Worm (Caenorhabditis elegans) whole organism, L1 larva: Measurements from ENCODE around the gene nipi-4.
A peak's percentile ranks its signal among the peaks of the same experiment; 100 is the strongest.

Experiments used
- C04F5.9 ChIP-seq: sonication (generic microtip); optimal IDR thresholded peaks from 2 replicates; lab custom pipeline; 2016; ENCODE audit warnings: missing genetic modification characterization, missing compliant biosample characterization
- C16A3.4 ChIP-seq: fragments of 150-350 bp; optimal IDR thresholded peaks from 2 replicates; lab custom pipeline; 2014; ENCODE audit warnings: missing biosample characterization, missing genetic modification characterization
- ama-1 ChIP-seq: fragments of 150-350 bp; optimal IDR thresholded peaks from 2 replicates; lab custom pipeline; 2014
- blmp-1 ChIP-seq: fragments of 150-350 bp; optimal IDR thresholded peaks from 2 replicates; lab custom pipeline; 2014; ENCODE audit warnings: missing biosample characterization, missing genetic modification characterization
- ceh-82 ChIP-seq, 3 experiments: fragments of 150-350 bp in 1 of 3; sonication (generic microtip) in 2 of 3; optimal IDR thresholded peaks; 2 replicates each; lab custom pipeline; 2014 to 2017; ENCODE audit warnings: missing biosample characterization in 3 of 3, missing genetic modification characterization in 3 of 3
- dpl-1 ChIP-seq, 3 experiments: fragments of 150-350 bp in 2 of 3; sonication (generic microtip) in 1 of 3; optimal IDR thresholded peaks; 2 replicates each; lab custom pipeline; 2014 to 2017; ENCODE audit warnings: missing biosample characterization in 3 of 3, missing genetic modification characterization in 3 of 3, missing genetic modification reagents in 3 of 3
- dsc-1 ChIP-seq: sonication (generic microtip); optimal IDR thresholded peaks from 2 replicates; lab custom pipeline; 2016; ENCODE audit warnings: mild to moderate bottlenecking, missing genetic modification characterization, missing compliant biosample characterization
- efl-1 ChIP-seq, 4 experiments: fragments of 150-350 bp; optimal IDR thresholded peaks in 3 of 4; peaks in 1 of 4; 1 replicate in 1 of 4; 2 replicates in 3 of 4; lab custom pipeline; 2014; ENCODE audit warnings: missing biosample characterization in 2 of 4, missing genetic modification characterization in 2 of 4, missing genetic modification reagents in 2 of 4
- efl-3 ChIP-seq: fragments of 200-800 bp; sonication (Bioruptor generic); optimal IDR thresholded peaks from 2 replicates; lab custom pipeline; 2018; ENCODE audit warnings: mild to moderate bottlenecking, missing genetic modification characterization, missing compliant biosample characterization
- elt-3 ChIP-seq, 6 experiments: fragments of 150-350 bp in 1 of 6; sonication (generic microtip); optimal IDR thresholded peaks; 2 replicates each; lab custom pipeline; 2017 to 2018; ENCODE audit warnings: missing biosample characterization in 6 of 6, missing genetic modification characterization in 6 of 6, inconsistent platforms in 1 of 6
- ets-5 ChIP-seq: fragments of 200-800 bp; sonication (Bioruptor generic); IDR thresholded peaks from 2 replicates; pipeline ENCODE4 v1.3.6; 2022; ENCODE audit warnings: missing genetic modification characterization, missing compliant biosample characterization
- fkh-10 ChIP-seq: sonication (generic microtip); optimal IDR thresholded peaks from 2 replicates; lab custom pipeline; 2017; ENCODE audit warnings: missing biosample characterization, missing genetic modification reagents, missing genetic modification characterization
- fkh-4 ChIP-seq: sonication (generic microtip); optimal IDR thresholded peaks from 2 replicates; lab custom pipeline; 2016; ENCODE audit warnings: missing compliant biosample characterization, missing genetic modification characterization, borderline replicate concordance
- fkh-8 ChIP-seq: sonication (generic microtip); optimal IDR thresholded peaks from 2 replicates; lab custom pipeline; 2016; ENCODE audit warnings: mild to moderate bottlenecking, missing genetic modification characterization, missing compliant biosample characterization
- grh-1 ChIP-seq: fragments of 200-800 bp; sonication (Bioruptor generic); IDR thresholded peaks from 2 replicates; pipeline ENCODE4 v1.3.6; 2022; ENCODE audit warnings: missing genetic modification reagents, missing genetic modification characterization, missing compliant biosample characterization
- hlh-17 ChIP-seq: fragments of 200-800 bp; sonication (Bioruptor generic); optimal IDR thresholded peaks from 2 replicates; lab custom pipeline; 2018; ENCODE audit warnings: missing genetic modification characterization, mild to moderate bottlenecking, missing compliant biosample characterization, moderate library complexity, borderline replicate concordance
- hlh-4 ChIP-seq: sonication (generic microtip); optimal IDR thresholded peaks from 2 replicates; lab custom pipeline; 2016; ENCODE audit warnings: mild to moderate bottlenecking, missing genetic modification characterization, missing compliant biosample characterization
- isw-1 ChIP-seq: fragments of 200-800 bp; sonication (Bioruptor generic); IDR thresholded peaks from 2 replicates; pipeline ENCODE4 v1.3.6; 2022; ENCODE audit warnings: missing genetic modification characterization, missing compliant biosample characterization
- jun-1 ChIP-seq: fragments of 150-350 bp; optimal IDR thresholded peaks from 2 replicates; lab custom pipeline; 2014; ENCODE audit warnings: missing biosample characterization, missing genetic modification reagents, missing genetic modification characterization
- lin-14 ChIP-seq: fragments of 200-800 bp; sonication (Bioruptor generic); optimal IDR thresholded peaks from 2 replicates; lab custom pipeline; 2018; ENCODE audit warnings: mild to moderate bottlenecking, missing genetic modification characterization, moderate library complexity, missing compliant biosample characterization
- lin-15B ChIP-seq: fragments of 150-350 bp; sonication (generic microtip); optimal IDR thresholded peaks from 3 replicates; lab custom pipeline; 2014; ENCODE audit warnings: missing biosample characterization, missing genetic modification characterization
- lin-35 ChIP-seq, 2 experiments: fragments of 150-350 bp; optimal IDR thresholded peaks; 2 replicates each; lab custom pipeline; 2014; ENCODE audit warnings: missing biosample characterization in 2 of 2, missing genetic modification characterization in 2 of 2, missing genetic modification reagents in 2 of 2
- lsy-2 ChIP-seq, 2 experiments: fragments of 150-350 bp; optimal IDR thresholded peaks; 2 replicates each; lab custom pipeline; 2014; ENCODE audit warnings: missing biosample characterization in 2 of 2, missing genetic modification characterization in 2 of 2
- mab-9 ChIP-seq: fragments of 200-800 bp; sonication (Bioruptor generic); IDR thresholded peaks from 2 replicates; pipeline ENCODE4 v1.3.6; 2022; ENCODE audit warnings: missing genetic modification reagents, missing genetic modification characterization, missing compliant biosample characterization
- mdl-1 ChIP-seq, 2 experiments: fragments of 150-350 bp; optimal IDR thresholded peaks; 2 replicates each; lab custom pipeline; 2014 to 2017; ENCODE audit warnings: missing biosample characterization in 2 of 2, missing genetic modification characterization in 2 of 2, inconsistent platforms in 1 of 2
- mep-1 ChIP-seq: fragments of 150-350 bp; optimal IDR thresholded peaks from 2 replicates; lab custom pipeline; 2014; ENCODE audit warnings: missing biosample characterization, missing genetic modification characterization
- nhr-12 ChIP-seq: sonication (generic microtip); optimal IDR thresholded peaks from 2 replicates; lab custom pipeline; 2017; ENCODE audit warnings: missing biosample characterization, missing genetic modification characterization
- nhr-19 ChIP-seq: fragments of 200-800 bp; sonication (Bioruptor generic); conservative IDR thresholded peaks from 2 replicates; pipeline ENCODE4 v1.3.6; 2022; ENCODE audit warnings: missing genetic modification characterization, missing compliant biosample characterization
- nhr-20 ChIP-seq: sonication (generic microtip); optimal IDR thresholded peaks from 2 replicates; lab custom pipeline; 2016; ENCODE audit warnings: mild to moderate bottlenecking, missing genetic modification characterization, missing compliant biosample characterization
- nhr-28 ChIP-seq: fragments of 150-350 bp; optimal IDR thresholded peaks from 2 replicates; lab custom pipeline; 2014; ENCODE audit warnings: missing biosample characterization, missing genetic modification characterization
- nhr-47 ChIP-seq: sonication (generic microtip); optimal IDR thresholded peaks from 2 replicates; lab custom pipeline; 2016; ENCODE audit warnings: mild to moderate bottlenecking, missing genetic modification characterization, moderate library complexity, missing compliant biosample characterization
- nhr-71 ChIP-seq: sonication (generic microtip); optimal IDR thresholded peaks from 2 replicates; lab custom pipeline; 2016; ENCODE audit warnings: mild to moderate bottlenecking, missing genetic modification characterization, moderate library complexity, missing compliant biosample characterization
- nhr-76 ChIP-seq: sonication (generic microtip); optimal IDR thresholded peaks from 2 replicates; lab custom pipeline; 2017; ENCODE audit warnings: missing biosample characterization, missing genetic modification characterization
- nhr-77 ChIP-seq: fragments of 150-350 bp; optimal IDR thresholded peaks from 2 replicates; lab custom pipeline; 2014; ENCODE audit warnings: missing biosample characterization, missing genetic modification characterization
- nhr-85 ChIP-seq: sonication (generic microtip); peaks from one replicate; lab custom pipeline; 2016; ENCODE audit warnings: missing genetic modification characterization, inconsistent platforms, missing compliant biosample characterization
- pax-3 ChIP-seq: fragments of 200-800 bp; sonication (Bioruptor generic); optimal IDR thresholded peaks from 2 replicates; lab custom pipeline; 2018; ENCODE audit warnings: mild to moderate bottlenecking, missing genetic modification characterization, moderate library complexity, missing compliant biosample characterization
- rnt-1 ChIP-seq: sonication (generic microtip); optimal IDR thresholded peaks from 2 replicates; lab custom pipeline; 2016; ENCODE audit warnings: mild to moderate bottlenecking, missing genetic modification characterization, moderate library complexity, missing compliant biosample characterization
- snu-23 ChIP-seq: sonication (generic microtip); optimal IDR thresholded peaks from 2 replicates; lab custom pipeline; 2016; ENCODE audit warnings: missing genetic modification characterization, missing compliant biosample characterization
- sptf-1 ChIP-seq: fragments of 150-350 bp; optimal IDR thresholded peaks from 2 replicates; lab custom pipeline; 2014; ENCODE audit warnings: missing biosample characterization, missing genetic modification characterization
- tbx-2 ChIP-seq: sonication (generic microtip); optimal IDR thresholded peaks from 2 replicates; lab custom pipeline; 2016; ENCODE audit warnings: missing genetic modification characterization, missing compliant biosample characterization
- tlp-1 ChIP-seq: fragments of 150-350 bp; optimal IDR thresholded peaks from 2 replicates; lab custom pipeline; 2014; ENCODE audit warnings: missing biosample characterization, missing genetic modification characterization
- unc-30 ChIP-seq: sonication (generic microtip); optimal IDR thresholded peaks from 2 replicates; lab custom pipeline; 2017; ENCODE audit warnings: missing biosample characterization, missing genetic modification characterization
- unc-62 ChIP-seq: fragments of 150-350 bp; optimal IDR thresholded peaks from 2 replicates; lab custom pipeline; 2014; ENCODE audit warnings: missing biosample characterization, missing genetic modification reagents, missing genetic modification characterization
- unc-86 ChIP-seq: sonication (generic microtip); optimal IDR thresholded peaks from 2 replicates; lab custom pipeline; 2016; ENCODE audit warnings: missing genetic modification characterization, missing compliant biosample characterization
- unc-98 ChIP-seq: fragments of 200-800 bp; sonication (Bioruptor generic); IDR thresholded peaks from 2 replicates; pipeline ENCODE4 v1.3.6; 2022; ENCODE audit warnings: missing genetic modification characterization, missing compliant biosample characterization
- xbp-1 ChIP-seq: sonication (generic microtip); optimal IDR thresholded peaks from 2 replicates; lab custom pipeline; 2016; ENCODE audit warnings: missing genetic modification characterization, missing compliant biosample characterization
- ztf-11 ChIP-seq, 2 experiments: sonication (generic microtip); optimal IDR thresholded peaks; 2 replicates each; lab custom pipeline; 2016 to 2017; ENCODE audit warnings: missing genetic modification characterization in 2 of 2, missing biosample characterization in 1 of 2, missing compliant biosample characterization in 1 of 2
- ztf-4 ChIP-seq: fragments of 150-350 bp; optimal IDR thresholded peaks from 2 replicates; lab custom pipeline; 2014; ENCODE audit warnings: missing biosample characterization, missing genetic modification characterization

nipi-4 gene

ce11 chrV:7878411-7878964 lies 7.9 kb upstream of the nipi-4 start, which contains the start of gene F40A3.2:
Gene F40A3.2 (plus strand): TSS chrV:7878914.
- TF ChIP-seq mdl-1 (tag; optimal IDR thresholded peaks at IDR 0.05; lab: Kevin White, UChicago) (no peak), mab-9 (GFP tag; lab: Robert Waterston, UW) (no peak), hlh-4 (no peak), efl-3 (GFP tag; lab: Kevin White, UChicago) (no peak), nhr-20 (tag; lab: Kevin White, UChicago) (peak; percentile 31), ztf-11 (tag; optimal IDR thresholded peaks at IDR 0.05; lab: Kevin White, UChicago) (no peak), snu-23 (GFP tag; lab: Kevin White, UChicago) (peak; percentile 31), dpl-1 (GFP tag; optimal IDR thresholded peaks at IDR 0.05; lab: Kevin White, UChicago) (no peak), elt-3 (tag; optimal IDR thresholded peaks at IDR 0.05; lab: Kevin White, UChicago) (peak in 5 of 6 experiments; percentile 21 to 75 (median 49)), unc-30 (tag; lab: Kevin White, UChicago) (no peak), tbx-2 (tag; lab: Kevin White, UChicago) (no peak), lin-35 (GFP tag; optimal IDR thresholded peaks at IDR 0.05; lab: Kevin White, UChicago) (peak in 1 of 2 experiments; percentile 12), tlp-1 (tag; lab: Kevin White, UChicago) (no peak), xbp-1 (no peak), lsy-2 (tag; optimal IDR thresholded peaks at IDR 0.05; lab: Kevin White, UChicago) (peak in 1 of 2 experiments; percentile 22), lin-14 (GFP tag; lab: Kevin White, UChicago) (peak; percentile 33), blmp-1 (tag; lab: Kevin White, UChicago) (peak; percentile 73), nhr-85 (tag; lab: Kevin White, UChicago) (peak; percentile 85), nhr-28 (tag; lab: Kevin White, UChicago) (no peak), ztf-4 (no peak), nhr-19 (GFP tag; lab: Robert Waterston, UW) (no peak)

DNA sequence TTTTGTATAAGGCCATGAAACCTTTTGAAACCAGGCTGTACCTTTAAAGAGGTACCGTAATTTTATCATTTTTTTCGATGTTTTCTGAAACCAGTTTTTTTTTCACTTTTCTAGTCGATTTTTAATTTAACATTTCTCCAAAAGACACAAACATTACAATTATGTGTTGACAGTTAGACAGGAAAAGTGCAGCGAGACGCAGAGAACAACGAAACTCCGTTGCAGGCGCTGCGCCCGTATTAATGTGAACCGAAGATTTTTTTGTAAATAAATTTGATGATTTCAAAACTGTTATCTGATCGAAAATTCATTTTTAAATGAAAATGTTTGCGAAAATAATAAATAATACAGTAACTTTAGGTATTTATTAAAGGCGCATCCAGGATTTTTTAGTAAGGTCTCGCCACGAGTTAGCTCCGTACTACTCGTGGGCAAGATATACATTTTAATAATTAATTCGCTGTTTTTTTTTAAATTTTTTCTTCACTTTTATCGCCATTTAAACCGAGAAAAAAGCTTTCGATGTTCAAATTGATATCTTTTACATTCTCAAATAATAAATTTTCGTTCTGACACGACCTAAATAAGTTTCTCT lies 6.4 kb upstream of the nipi-4 start, which contains the start of gene F40A3.3:
F40A3.3 (plus strand) TSS at position 564 of the 595 bp plus-strand sequence.
- no peak for TF ChIP-seq dsc-1
- TF ChIP-seq elt-3 (tag; optimal IDR thresholded peaks at IDR 0.05; lab: Kevin White, UChicago) = no peak
- no peak for TF ChIP-seq nhr-12 (tag; lab: Kevin White, UChicago)
- TF ChIP-seq ets-5 (GFP tag; lab: Robert Waterston, UW) = no peak
- no peak for TF ChIP-seq fkh-10
- no peak for TF ChIP-seq jun-1
- TF ChIP-seq sptf-1 (tag; lab: Kevin White, UChicago) = no peak
- TF ChIP-seq isw-1 (GFP tag; lab: Robert Waterston, UW) = no peak
- no peak for TF ChIP-seq mdl-1 (tag; optimal IDR thresholded peaks at IDR 0.05; lab: Kevin White, UChicago)
- TF ChIP-seq mep-1 (tag; lab: Kevin White, UChicago) = peak; percentile 33
- peak; percentile 14 for TF ChIP-seq snu-23 (GFP tag; lab: Kevin White, UChicago)
- no peak for TF ChIP-seq hlh-17 (GFP tag; lab: Kevin White, UChicago)
- no peak for TF ChIP-seq pax-3 (tag; lab: Kevin White, UChicago)
- no peak for TF ChIP-seq ama-1 (lab: Kevin White, UChicago)
- peak; percentile 10 for TF ChIP-seq lin-14 (GFP tag; lab: Kevin White, UChicago)
- TF ChIP-seq lsy-2 (tag; optimal IDR thresholded peaks at IDR 0.05; lab: Kevin White, UChicago) = peak in 1 of 2 experiments; percentile 34
- no peak for TF ChIP-seq rnt-1 (tag; lab: Kevin White, UChicago)
- no peak for TF ChIP-seq unc-86
- TF ChIP-seq nhr-19 (GFP tag; lab: Robert Waterston, UW) = no peak
- TF ChIP-seq nhr-76 (tag; lab: Kevin White, UChicago) = no peak
- no peak for TF ChIP-seq efl-1 (optimal IDR thresholded peaks at IDR 0.05; lab: Kevin White, UChicago)
- peak in 1 of 2 experiments; percentile 11 for TF ChIP-seq efl-1 (GFP tag; optimal IDR thresholded peaks at IDR 0.05 in 1 of 2; lab: Kevin White, UChicago)
- no peak for TF ChIP-seq grh-1
- TF ChIP-seq ztf-4 = no peak
- no peak for TF ChIP-seq C04F5.9
- no peak for TF ChIP-seq nhr-47 (tag; lab: Kevin White, UChicago)
- TF ChIP-seq ztf-11 (tag; optimal IDR thresholded peaks at IDR 0.05; lab: Kevin White, UChicago) = no peak
- peak; percentile 2 for TF ChIP-seq C16A3.4
- TF ChIP-seq fkh-8 = no peak
- no peak for TF ChIP-seq unc-62 (GFP tag; lab: Kevin White, UChicago)
- TF ChIP-seq nhr-77 = no peak
- TF ChIP-seq unc-98 (GFP tag; lab: Robert Waterston, UW) = no peak
- no peak for TF ChIP-seq efl-3 (GFP tag; lab: Kevin White, UChicago)
- TF ChIP-seq fkh-4 (tag; lab: Kevin White, UChicago) = no peak
- no peak for TF ChIP-seq nhr-71 (tag; lab: Kevin White, UChicago)
- TF ChIP-seq blmp-1 (tag; lab: Kevin White, UChicago) = peak; percentile 22
- TF ChIP-seq lin-15B (tag; lab: Kevin White, UChicago) = no peak
- TF ChIP-seq ceh-82 (tag; optimal IDR thresholded peaks at IDR 0.05; lab: Kevin White, UChicago) = no peak
